Fruit fly (Drosophila melanogaster) whole organism, embryonic: ENCODE results near the gene CG45428.

Source experiments
- CG10147 ChIP-seq: fragments of 200-800 bp; sonication (Bioruptor generic); optimal IDR thresholded peaks from 2 replicates; lab custom pipeline; 2019; ENCODE audit warnings: missing biosample characterization, mild to moderate bottlenecking, missing genetic modification characterization, moderate library complexity
- CG7839 ChIP-seq: fragments of 200-800 bp; sonication (Bioruptor generic); optimal IDR thresholded peaks from 3 replicates; lab custom pipeline; 2018; ENCODE audit warnings: missing biosample characterization, mild to moderate bottlenecking, missing genetic modification characterization, moderate library complexity
- CG7963 ChIP-seq: fragments of 200-800 bp; sonication (Bioruptor generic); IDR thresholded peaks from 3 replicates; pipeline ENCODE4 v1.3.6; 2022; ENCODE audit warnings: missing biosample characterization, missing genetic modification characterization; ENCODE audit not compliant: partially characterized antibody
- CG9727 ChIP-seq: fragments of 200-800 bp; sonication (Bioruptor generic); optimal IDR thresholded peaks from 3 replicates; lab custom pipeline; 2017; ENCODE audit warnings: missing biosample characterization, mild to moderate bottlenecking, missing genetic modification characterization
- HmgD ChIP-seq: fragments of 200-800 bp; sonication (Bioruptor generic); optimal IDR thresholded peaks from 3 replicates; lab custom pipeline; 2016; ENCODE audit warnings: missing biosample characterization, missing genetic modification characterization
- Hr78 ChIP-seq, 2 experiments: fragments of 200-800 bp in 1 of 2; fragments of >200 bp in 1 of 2; sonication (Bioruptor generic) in 1 of 2; optimal IDR thresholded peaks; 2 replicates each; lab custom pipeline; 2017 to 2019; ENCODE audit warnings: missing biosample characterization in 2 of 2, missing genetic modification characterization in 2 of 2, mild to moderate bottlenecking in 1 of 2, moderate library complexity in 1 of 2
- Nf-YA ChIP-seq: fragments of 200-800 bp; sonication (Bioruptor generic); IDR thresholded peaks from 2 replicates; pipeline ENCODE4 v1.3.6; 2022; ENCODE audit warnings: missing biosample characterization, missing genetic modification characterization
- Poxn ChIP-seq: fragments of 200-800 bp; sonication (Bioruptor generic); IDR thresholded peaks from 2 replicates; pipeline ENCODE4 v1.3.6; 2022; ENCODE audit warnings: missing biosample characterization, missing genetic modification characterization
- ase ChIP-seq: fragments of 200-800 bp; sonication (Bioruptor generic); IDR thresholded peaks from 3 replicates; pipeline ENCODE4 v1.3.6; 2022; ENCODE audit warnings: missing biosample characterization, missing genetic modification characterization
- bowl ChIP-seq: fragments of 200-800 bp; sonication (Bioruptor generic); IDR thresholded peaks from 2 replicates; pipeline ENCODE4 v1.3.6; 2022; ENCODE audit warnings: missing biosample characterization, missing genetic modification characterization
- sr ChIP-seq: fragments of 200-800 bp; sonication (Bioruptor generic); IDR thresholded peaks from 3 replicates; pipeline ENCODE4 v1.3.6; 2022; ENCODE audit warnings: missing biosample characterization, missing genetic modification characterization
- wor ChIP-seq: fragments of 200-800 bp; sonication (Bioruptor generic); IDR thresholded peaks from 2 replicates; pipeline ENCODE4 v1.3.6; 2022; ENCODE audit warnings: missing biosample characterization, missing genetic modification characterization
- zen2 ChIP-seq: fragments of 200-800 bp; sonication (Bioruptor generic); IDR thresholded peaks from 3 replicates; pipeline ENCODE4 v1.3.6; 2022; ENCODE audit warnings: missing biosample characterization, missing genetic modification characterization; ENCODE audit not compliant: partially characterized antibody

DNA sequence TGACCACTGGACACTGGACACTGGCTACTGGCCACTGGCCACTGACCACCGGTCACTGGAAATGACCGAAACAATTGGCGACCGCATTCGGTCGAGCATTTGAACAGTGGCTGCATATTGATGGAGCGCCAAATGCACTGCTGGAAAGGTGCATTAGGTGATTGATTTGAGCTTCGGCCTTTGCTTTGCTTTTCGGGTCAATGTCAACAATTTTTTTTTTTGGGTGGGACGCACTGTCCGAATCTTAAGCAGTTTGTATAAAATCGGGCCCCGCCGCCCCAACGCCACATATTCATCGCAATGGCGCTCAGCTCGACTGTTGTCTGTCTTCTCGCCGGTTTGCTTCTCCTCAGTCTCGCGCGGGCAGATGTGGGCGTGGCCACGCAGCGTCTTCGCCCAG lies 23.6 kb upstream of the CG45428 start, which contains the start of gene CG13239:
- TF ChIP-seq CG7839 (tag; lab: Kevin White, UChicago), result no peak
- TF ChIP-seq ase, result no peak
- TF ChIP-seq sr (GFP tag; lab: Robert Waterston, UW), result no peak
- TF ChIP-seq CG9727 (GFP tag; lab: Kevin White, UChicago), result no peak
- no peak for TF ChIP-seq zen2 (GFP tag; lab: Robert Waterston, UW)
- TF ChIP-seq Nf-YA (GFP tag; lab: Robert Waterston, UW), result no peak
- no peak for TF ChIP-seq CG10147 (GFP tag; lab: Kevin White, UChicago)
- no peak for TF ChIP-seq HmgD (GFP tag; lab: Kevin White, UChicago)
- TF ChIP-seq wor (GFP tag; lab: Robert Waterston, UW), result no peak
- TF ChIP-seq CG7963 (GFP tag; lab: Robert Waterston, UW), result no peak
- TF ChIP-seq Hr78 (GFP tag; optimal IDR thresholded peaks at IDR 0.05; lab: Kevin White, UChicago), result no peak
- TF ChIP-seq Poxn, result no peak
- TF ChIP-seq bowl (GFP tag; lab: Robert Waterston, UW), result no peak
